Worm (Caenorhabditis elegans): Measurements from ENCODE around the gene gcn-1.

gcn-1 gene

DNA sequence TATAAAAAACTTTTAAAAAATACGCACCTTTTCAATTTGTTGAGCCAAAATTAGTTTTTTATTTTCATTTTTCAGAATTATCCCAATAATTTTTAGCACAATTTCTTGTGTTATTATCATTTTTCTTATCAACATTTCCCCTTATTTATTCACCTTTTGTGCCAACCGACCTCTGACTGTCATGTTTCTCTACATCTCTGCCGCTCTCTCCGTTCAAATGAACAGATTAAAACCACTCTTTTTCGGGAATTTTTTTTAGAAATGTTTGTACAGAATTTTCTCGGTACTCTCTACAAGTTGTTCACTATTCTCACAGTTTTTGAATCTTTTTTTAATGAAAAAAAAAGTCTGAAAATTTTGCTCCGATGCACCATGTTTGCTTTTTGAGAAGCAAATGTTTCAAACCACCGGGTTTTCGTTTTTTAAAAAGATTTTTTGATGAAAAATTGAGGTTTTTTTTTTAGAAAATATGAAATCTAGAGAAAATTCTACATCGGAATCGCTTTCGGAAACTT lies 28.0 kb upstream of the gcn-1 start, which contains the start of gene frl-1:
TSS of gene frl-1 (plus strand) at position 465 of the 515 bp plus-strand sequence.
- TF ChIP-seq fkh-10 (GFP tag; optimal IDR thresholded peaks at IDR 0.05) (no peak), efl-1 (optimal IDR thresholded peaks at IDR 0.05) (no peak), efl-1 (GFP tag; optimal IDR thresholded peaks at IDR 0.05 in 1 of 2) (peak in 1 of 2 experiments; percentile 83), lin-35 (GFP tag; optimal IDR thresholded peaks at IDR 0.05) (peak in 1 of 2 experiments; percentile 17), elt-2 (tag; optimal IDR thresholded peaks at IDR 0.05) (peak; percentile 15)

DNA sequence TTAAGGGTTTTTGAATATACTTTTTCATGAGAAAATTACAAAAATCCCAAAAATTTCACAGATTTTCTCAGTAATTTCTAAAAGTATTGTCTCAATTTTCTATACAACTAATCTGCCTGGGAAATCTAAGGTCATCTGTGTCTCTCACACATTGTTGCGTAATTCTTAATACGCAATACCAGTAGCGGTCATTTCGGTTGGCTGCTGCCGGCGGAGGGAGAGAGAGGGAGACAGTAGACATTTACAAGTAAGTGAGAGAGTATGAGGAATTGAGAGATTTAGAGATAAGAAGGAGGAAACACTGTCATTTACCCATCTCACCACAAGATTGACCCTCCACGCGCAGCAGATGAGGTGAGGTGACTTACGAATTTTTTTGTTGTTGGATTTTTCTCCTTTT lies 25.8 kb upstream of the gcn-1 start:
- TF ChIP-seq blmp-1 (tag; optimal IDR thresholded peaks at IDR 0.05) (peak; percentile 28), nhr-85 (tag) (peak; percentile 87), mdl-1 (tag; optimal IDR thresholded peaks at IDR 0.05) (peak in 1 of 2 experiments; percentile 43), nhr-20 (tag; optimal IDR thresholded peaks at IDR 0.05) (peak; percentile 21), hlh-17 (GFP tag; optimal IDR thresholded peaks at IDR 0.05; ENCODE audit: borderline replicate concordance) (no peak), tbx-2 (tag; optimal IDR thresholded peaks at IDR 0.05) (peak; percentile 23), lin-35 (GFP tag; optimal IDR thresholded peaks at IDR 0.05) (peak; percentile 19 to 46), lsy-2 (tag; optimal IDR thresholded peaks at IDR 0.05) (peak; percentile 23 to 39), alr-1 (tag; optimal IDR thresholded peaks at IDR 0.05; ENCODE audit: borderline replicate concordance) (no peak), efl-1 (optimal IDR thresholded peaks at IDR 0.05) (peak; percentile 24 to 38), efl-1 (GFP tag; optimal IDR thresholded peaks at IDR 0.05 in 1 of 2) (peak; percentile 14 to 89), mep-1 (tag; optimal IDR thresholded peaks at IDR 0.05) (peak; percentile 68), lin-14 (GFP tag; optimal IDR thresholded peaks at IDR 0.05) (peak; percentile 67), dpl-1 (GFP tag; optimal IDR thresholded peaks at IDR 0.05) (peak in 2 of 3 experiments; percentile 6 to 18), swsn-7 (tag; optimal IDR thresholded peaks at IDR 0.05) (peak; percentile 11), tlp-1 (tag; optimal IDR thresholded peaks at IDR 0.05) (no peak), nhr-47 (tag; optimal IDR thresholded peaks at IDR 0.05) (no peak), elt-3 (tag; optimal IDR thresholded peaks at IDR 0.05) (peak in 1 of 6 experiments; percentile 51), snu-23 (GFP tag; optimal IDR thresholded peaks at IDR 0.05) (peak; percentile 57)

DNA sequence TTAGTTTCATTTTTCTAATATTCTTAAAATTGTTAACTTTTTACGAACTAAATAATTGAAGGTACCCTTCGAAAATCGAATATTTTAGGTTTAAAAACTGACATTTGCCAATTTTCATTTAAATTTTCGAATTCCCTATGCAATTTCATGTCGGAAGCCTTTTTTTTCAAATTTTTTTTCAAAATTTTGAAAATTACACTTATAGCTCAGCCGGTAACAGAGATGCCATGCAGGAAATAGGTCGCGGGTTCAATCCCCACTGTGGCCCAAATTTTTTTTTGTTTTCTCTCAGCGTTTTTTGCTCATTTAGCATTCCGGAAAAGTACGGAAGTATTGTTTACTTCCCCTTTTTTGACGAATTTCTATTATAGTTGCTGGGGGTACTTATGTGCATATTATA lies 22.4 kb upstream of the gcn-1 start:
- TF ChIP-seq fkh-8 (tag; optimal IDR thresholded peaks at IDR 0.05): no peak
- TF ChIP-seq efl-1 (optimal IDR thresholded peaks at IDR 0.05): no peak
- peak in 1 of 2 experiments; percentile 70 for TF ChIP-seq efl-1 (GFP tag; optimal IDR thresholded peaks at IDR 0.05 in 1 of 2)

DNA sequence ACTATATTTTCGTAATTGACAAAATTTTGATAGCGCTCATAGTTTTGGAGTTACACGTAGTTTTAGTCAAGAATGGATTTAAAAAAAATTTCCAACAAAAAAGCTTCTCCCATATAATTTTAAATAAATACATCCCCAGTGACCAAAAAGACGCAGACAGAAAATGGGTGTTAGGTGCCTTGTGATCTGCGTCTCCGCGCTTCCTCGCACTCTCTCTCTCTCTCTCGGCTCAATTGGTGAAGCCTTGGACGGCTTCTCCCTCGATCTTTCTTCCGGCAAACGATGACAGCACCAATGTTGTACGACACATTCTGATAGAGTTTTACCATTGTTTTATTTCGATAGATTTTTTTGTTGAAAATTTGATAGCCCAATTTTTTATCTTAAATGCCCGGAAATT lies 21.8 kb upstream of the gcn-1 start:
- TF ChIP-seq lin-14 (GFP tag; optimal IDR thresholded peaks at IDR 0.05) (peak; percentile 66), nhr-90 (tag; optimal IDR thresholded peaks at IDR 0.05; ENCODE audit: poor library complexity) (no peak), fkh-8 (tag; optimal IDR thresholded peaks at IDR 0.05) (peak; percentile 33), nhr-71 (tag; optimal IDR thresholded peaks at IDR 0.05) (peak; percentile 29), unc-86 (tag; optimal IDR thresholded peaks at IDR 0.05) (peak; percentile 6), dpl-1 (GFP tag; optimal IDR thresholded peaks at IDR 0.05) (no peak), lsy-2 (tag; optimal IDR thresholded peaks at IDR 0.05) (peak; percentile 17), swsn-7 (tag; optimal IDR thresholded peaks at IDR 0.05) (no peak), lin-35 (GFP tag; optimal IDR thresholded peaks at IDR 0.05) (peak in 1 of 2 experiments; percentile 23), nhr-47 (tag; optimal IDR thresholded peaks at IDR 0.05) (peak; percentile 28), efl-1 (optimal IDR thresholded peaks at IDR 0.05) (peak; percentile 30 to 33), efl-1 (GFP tag; optimal IDR thresholded peaks at IDR 0.05 in 1 of 2) (no peak), ceh-82 (tag; optimal IDR thresholded peaks at IDR 0.05) (peak in 2 of 3 experiments; percentile 12 to 28), dsc-1 (tag; optimal IDR thresholded peaks at IDR 0.05) (peak; percentile 2)

DNA sequence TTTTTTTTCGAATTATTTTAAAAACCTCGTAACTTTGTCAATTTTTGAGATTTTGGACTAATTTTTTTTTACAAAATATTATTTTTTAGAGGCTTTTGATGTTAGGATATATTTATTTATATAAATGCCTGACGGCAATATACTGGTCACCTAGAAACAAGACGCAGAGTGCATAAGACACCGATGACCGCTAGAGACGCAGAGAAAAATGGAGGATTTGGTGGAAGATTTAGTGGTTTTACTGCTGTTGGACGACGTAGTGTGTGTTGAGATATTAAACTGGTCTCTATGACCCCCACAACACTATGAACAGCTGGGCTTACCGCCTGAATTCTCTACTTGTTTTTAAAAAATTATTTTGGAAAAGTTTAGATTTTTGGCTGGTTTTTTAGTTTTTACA lies 19.7 kb upstream of the gcn-1 start:
- TF ChIP-seq mep-1 (tag; optimal IDR thresholded peaks at IDR 0.05) (peak; percentile 16), egl-27 (tag; optimal IDR thresholded peaks at IDR 0.05) (no peak), pqm-1 (tag; optimal IDR thresholded peaks at IDR 0.05) (no peak), elt-2 (tag; optimal IDR thresholded peaks at IDR 0.05) (no peak), jun-1 (tag; optimal IDR thresholded peaks at IDR 0.05) (peak; percentile 12), fkh-4 (tag; optimal IDR thresholded peaks at IDR 0.05; ENCODE audit: borderline replicate concordance) (no peak), ceh-8 (GFP tag; optimal IDR thresholded peaks at IDR 0.05) (no peak), nhr-84 (tag; optimal IDR thresholded peaks at IDR 0.05) (no peak), unc-62 (GFP tag; optimal IDR thresholded peaks at IDR 0.05) (no peak), irx-1 (tag; optimal IDR thresholded peaks at IDR 0.05) (no peak), nhr-28 (tag; optimal IDR thresholded peaks at IDR 0.05) (no peak), fkh-8 (tag; optimal IDR thresholded peaks at IDR 0.05) (no peak), nhr-19 (GFP tag; conservative IDR thresholded peaks at IDR 0.05) (no peak), ces-1 (GFP tag; optimal IDR thresholded peaks at IDR 0.05) (no peak), nhr-20 (tag; optimal IDR thresholded peaks at IDR 0.05) (peak; percentile 12), lin-35 (GFP tag; optimal IDR thresholded peaks at IDR 0.05) (peak in 1 of 2 experiments; percentile 19), ztf-11 (tag; optimal IDR thresholded peaks at IDR 0.05) (no peak), mab-9 (GFP tag; IDR thresholded peaks at IDR 0.05) (no peak), ama-1 (optimal IDR thresholded peaks at IDR 0.05) (no peak), efl-3 (GFP tag; optimal IDR thresholded peaks at IDR 0.05) (no peak)
